Fruit fly (Drosophila melanogaster) whole organism, embryonic: ENCODE measurements around the gene CG42489.

ENCODE experiments used
- Asciz ChIP-seq: fragments of 200-800 bp; sonication (Bioruptor generic); optimal IDR thresholded peaks from 2 replicates; lab custom pipeline; 2017; ENCODE audit warnings: missing biosample characterization, mild to moderate bottlenecking, missing genetic modification characterization, missing genetic modification reagents
- Bdp1 ChIP-seq: fragments of 200-800 bp; sonication (Bioruptor generic); optimal IDR thresholded peaks from 3 replicates; lab custom pipeline; 2016; ENCODE audit warnings: missing biosample characterization, missing genetic modification characterization
- CG10147 ChIP-seq: fragments of 200-800 bp; sonication (Bioruptor generic); optimal IDR thresholded peaks from 2 replicates; lab custom pipeline; 2019; ENCODE audit warnings: missing biosample characterization, mild to moderate bottlenecking, missing genetic modification characterization, moderate library complexity
- CG10209 ChIP-seq: fragments of 200-800 bp; sonication (Bioruptor generic); optimal IDR thresholded peaks from 3 replicates; lab custom pipeline; 2017; ENCODE audit warnings: missing biosample characterization, mild to moderate bottlenecking, missing genetic modification characterization, missing genetic modification reagents
- CG13287 ChIP-seq: fragments of 200-800 bp; sonication (Bioruptor generic); IDR thresholded peaks from 2 replicates; pipeline ENCODE4 v1.3.6; 2022; ENCODE audit warnings: missing biosample characterization, missing genetic modification characterization; ENCODE audit not compliant: partially characterized antibody
- CG15011 ChIP-seq: fragments of 200-800 bp; sonication (Bioruptor generic); optimal IDR thresholded peaks from 3 replicates; lab custom pipeline; 2018; ENCODE audit warnings: missing biosample characterization, mild to moderate bottlenecking, missing genetic modification characterization
- CG17612 ChIP-seq: fragments of 200-800 bp; sonication (Bioruptor generic); IDR thresholded peaks from 2 replicates; pipeline ENCODE4 v1.3.6; 2022; ENCODE audit warnings: missing biosample characterization, missing genetic modification characterization
- CG18619 ChIP-seq: fragments of 200-800 bp; sonication (Bioruptor generic); optimal IDR thresholded peaks from 3 replicates; lab custom pipeline; 2017; ENCODE audit warnings: missing biosample characterization, mild to moderate bottlenecking, missing genetic modification characterization
- CG2712 ChIP-seq: fragments of 200-800 bp; optimal IDR thresholded peaks from 3 replicates; lab custom pipeline; 2019; ENCODE audit warnings: missing biosample characterization, mild to moderate bottlenecking, missing genetic modification characterization, moderate library complexity
- CG33557 ChIP-seq: fragments of 200-800 bp; sonication (Bioruptor generic); optimal IDR thresholded peaks from 2 replicates; lab custom pipeline; 2019; ENCODE audit warnings: missing biosample characterization, mild to moderate bottlenecking, missing genetic modification characterization, moderate library complexity
- CG34422 ChIP-seq: fragments of 200-800 bp; sonication (Bioruptor generic); IDR thresholded peaks from 3 replicates; pipeline ENCODE4 v1.3.6; 2022; ENCODE audit warnings: missing biosample characterization, missing genetic modification characterization
- CG42726 ChIP-seq: fragments of 200-800 bp; sonication (Bioruptor generic); IDR thresholded peaks from 2 replicates; pipeline ENCODE4 v1.3.6; 2022; ENCODE audit warnings: missing biosample characterization, missing genetic modification characterization; ENCODE audit not compliant: partially characterized antibody
- CG4360 ChIP-seq: fragments of 200-800 bp; sonication (Bioruptor generic); IDR thresholded peaks from 2 replicates; pipeline ENCODE4 v1.3.6; 2022; ENCODE audit warnings: missing biosample characterization, missing genetic modification characterization
- CG5245 ChIP-seq: fragments of 200-800 bp; sonication (Bioruptor generic); optimal IDR thresholded peaks from 3 replicates; lab custom pipeline; 2016; ENCODE audit warnings: missing biosample characterization, missing genetic modification characterization
- CG6683 ChIP-seq: fragments of 200-800 bp; sonication (Bioruptor generic); optimal IDR thresholded peaks from 2 replicates; lab custom pipeline; 2017; ENCODE audit warnings: missing biosample characterization, mild to moderate bottlenecking, missing genetic modification characterization, missing genetic modification reagents
- CG7357 ChIP-seq: fragments of 200-800 bp; sonication (Bioruptor generic); IDR thresholded peaks from 3 replicates; pipeline ENCODE4 v1.3.6; 2022; ENCODE audit warnings: missing biosample characterization, missing genetic modification characterization
- CG8290 ChIP-seq, 3 experiments: fragments of 200-800 bp; sonication (Bioruptor generic); optimal IDR thresholded peaks; 2 replicates each; lab custom pipeline; 2016 to 2019; ENCODE audit warnings: missing biosample characterization in 3 of 3, missing genetic modification characterization in 3 of 3, mild to moderate bottlenecking in 2 of 3, moderate library complexity in 1 of 3
- CG8388 ChIP-seq: fragments of 200-800 bp; sonication (Bioruptor generic); optimal IDR thresholded peaks from 2 replicates; lab custom pipeline; 2019; ENCODE audit warnings: missing biosample characterization, mild to moderate bottlenecking, missing genetic modification characterization, moderate library complexity
- CG8478 ChIP-seq: fragments of >200 bp; optimal IDR thresholded peaks from 2 replicates; lab custom pipeline; 2018
- CHES-1-like ChIP-seq: fragments of 200-800 bp; sonication (Bioruptor generic); optimal IDR thresholded peaks from 2 replicates; lab custom pipeline; 2016; ENCODE audit warnings: missing biosample characterization, missing genetic modification characterization
- D19B ChIP-seq: fragments of 200-800 bp; sonication (Bioruptor generic); optimal IDR thresholded peaks from 2 replicates; lab custom pipeline; 2017; ENCODE audit warnings: missing biosample characterization, mild to moderate bottlenecking, missing genetic modification characterization
- Dad ChIP-seq: fragments of 200-800 bp; sonication (Bioruptor generic); optimal IDR thresholded peaks from 3 replicates; lab custom pipeline; 2016; ENCODE audit warnings: missing biosample characterization, missing genetic modification characterization
- Hand ChIP-seq: fragments of 200-800 bp; sonication (Bioruptor generic); optimal IDR thresholded peaks from 2 replicates; lab custom pipeline; 2017; ENCODE audit warnings: mild to moderate bottlenecking, missing biosample characterization, missing genetic modification reagents, missing genetic modification characterization
- Kr ChIP-seq: fragments of 200-800 bp; sonication (Bioruptor generic); optimal IDR thresholded peaks from 2 replicates; lab custom pipeline; 2017; ENCODE audit warnings: missing biosample characterization, mild to moderate bottlenecking, missing genetic modification characterization
- MBD-R2 ChIP-seq: fragments of 200-800 bp; sonication (Bioruptor generic); IDR thresholded peaks from 2 replicates; pipeline ENCODE4 v1.3.6; 2022; ENCODE audit warnings: missing biosample characterization, missing genetic modification characterization
- Meics ChIP-seq: fragments of 200-800 bp; sonication (Bioruptor generic); optimal IDR thresholded peaks from 2 replicates; lab custom pipeline; 2017; ENCODE audit warnings: missing biosample characterization, mild to moderate bottlenecking, missing genetic modification characterization
- Nf-YB ChIP-seq: fragments of 200-800 bp; sonication (Bioruptor generic); optimal IDR thresholded peaks from 3 replicates; lab custom pipeline; 2019; ENCODE audit warnings: missing biosample characterization, mild to moderate bottlenecking, missing genetic modification characterization, moderate library complexity
- NfI ChIP-seq: fragments of 200-800 bp; sonication (Bioruptor generic); optimal IDR thresholded peaks from 3 replicates; lab custom pipeline; 2018; ENCODE audit warnings: missing biosample characterization, mild to moderate bottlenecking, missing genetic modification characterization, moderate library complexity
- Spps ChIP-seq: fragments of 200-800 bp; sonication (Bioruptor generic); optimal IDR thresholded peaks from 2 replicates; lab custom pipeline; 2018; ENCODE audit warnings: missing biosample characterization, mild to moderate bottlenecking, missing genetic modification characterization
- Sry-β ChIP-seq: fragments of 200-800 bp; sonication (Bioruptor generic); optimal IDR thresholded peaks from 2 replicates; lab custom pipeline; 2018; ENCODE audit warnings: missing biosample characterization, mild to moderate bottlenecking, missing genetic modification characterization, moderate library complexity
- Xbp1 ChIP-seq: fragments of 200-800 bp; sonication (Bioruptor generic); optimal IDR thresholded peaks from 3 replicates; lab custom pipeline; 2016; ENCODE audit warnings: missing biosample characterization, mild to moderate bottlenecking, missing genetic modification characterization
- abd-A ChIP-seq: fragments of 200-800 bp; sonication (Bioruptor generic); optimal IDR thresholded peaks from 3 replicates; lab custom pipeline; 2019; ENCODE audit warnings: missing biosample characterization, mild to moderate bottlenecking, missing genetic modification characterization, moderate library complexity
- bab2 ChIP-seq: fragments of 200-800 bp; sonication (Bioruptor generic); optimal IDR thresholded peaks from 2 replicates; lab custom pipeline; 2016; ENCODE audit warnings: missing biosample characterization, missing genetic modification characterization
- bcd ChIP-seq: fragments of 200-800 bp; sonication (Bioruptor generic); optimal IDR thresholded peaks from 2 replicates; lab custom pipeline; 2017; ENCODE audit warnings: missing biosample characterization, mild to moderate bottlenecking, missing genetic modification characterization
- dmrt11E ChIP-seq: fragments of 200-800 bp; sonication (Bioruptor generic); optimal IDR thresholded peaks from 3 replicates; lab custom pipeline; 2018; ENCODE audit warnings: missing biosample characterization, mild to moderate bottlenecking, missing genetic modification characterization, moderate library complexity
- eve ChIP-seq, 2 experiments: fragments of >200 bp; optimal IDR thresholded peaks; 2 replicates each; lab custom pipeline; 2017; ENCODE audit warnings: missing biosample characterization in 2 of 2, missing genetic modification characterization in 2 of 2
- fd3F ChIP-seq: fragments of 200-800 bp; sonication (Bioruptor generic); optimal IDR thresholded peaks from 2 replicates; lab custom pipeline; 2018; ENCODE audit warnings: missing biosample characterization, mild to moderate bottlenecking, missing genetic modification characterization, moderate library complexity
- fd96Cb ChIP-seq: fragments of 200-800 bp; sonication (Bioruptor generic); optimal IDR thresholded peaks from 2 replicates; lab custom pipeline; 2018; ENCODE audit warnings: missing biosample characterization, mild to moderate bottlenecking, missing genetic modification characterization, moderate library complexity
- gcm2 ChIP-seq: fragments of 200-800 bp; sonication (Bioruptor generic); optimal IDR thresholded peaks from 2 replicates; lab custom pipeline; 2016; ENCODE audit warnings: missing biosample characterization, missing genetic modification characterization
- gro ChIP-seq: fragments of 200-800 bp; sonication (Bioruptor generic); optimal IDR thresholded peaks from 2 replicates; lab custom pipeline; 2016; ENCODE audit warnings: missing biosample characterization, missing genetic modification characterization
- hth ChIP-seq: fragments of >200 bp; optimal IDR thresholded peaks from 2 replicates; lab custom pipeline; 2017; ENCODE audit warnings: inconsistent platforms
- lola ChIP-seq, 3 experiments: fragments of >200 bp in 2 of 3; fragments of 200-800 bp in 1 of 3; sonication (Bioruptor generic) in 1 of 3; optimal IDR thresholded peaks; 2 replicates each; lab custom pipeline; 2017 to 2019; ENCODE audit warnings: missing biosample characterization in 3 of 3, missing genetic modification characterization in 3 of 3, mild to moderate bottlenecking in 1 of 3, moderate library complexity in 1 of 3
- mam ChIP-seq: fragments of 200-800 bp; sonication (Bioruptor generic); optimal IDR thresholded peaks from 3 replicates; lab custom pipeline; 2016; ENCODE audit warnings: missing biosample characterization, missing genetic modification characterization
- pho ChIP-seq: fragments of 200-800 bp; sonication (Bioruptor generic); optimal IDR thresholded peaks from 2 replicates; lab custom pipeline; 2016; ENCODE audit warnings: missing biosample characterization, missing genetic modification characterization
- row ChIP-seq: fragments of 200-800 bp; sonication (Bioruptor generic); IDR thresholded peaks from 3 replicates; pipeline ENCODE4 v1.3.6; 2022; ENCODE audit warnings: missing biosample characterization, missing genetic modification characterization
- scrt ChIP-seq: fragments of 200-800 bp; sonication (Bioruptor generic); optimal IDR thresholded peaks from 2 replicates; lab custom pipeline; 2018; ENCODE audit warnings: missing biosample characterization, mild to moderate bottlenecking, missing genetic modification characterization, moderate library complexity
- slbo ChIP-seq: fragments of 200-800 bp; sonication (Bioruptor generic); IDR thresholded peaks from 2 replicates; pipeline ENCODE4 v1.3.6; 2022; ENCODE audit warnings: missing biosample characterization, missing genetic modification characterization
- sqz ChIP-seq: fragments of 200-800 bp; sonication (Bioruptor generic); optimal IDR thresholded peaks from 3 replicates; lab custom pipeline; 2018; ENCODE audit warnings: missing biosample characterization, mild to moderate bottlenecking, missing genetic modification characterization
- ssp ChIP-seq: fragments of 200-800 bp; sonication (Bioruptor generic); IDR thresholded peaks from 2 replicates; pipeline ENCODE4 v1.3.6; 2022; ENCODE audit warnings: missing biosample characterization, missing genetic modification characterization
- tna ChIP-seq: fragments of 200-800 bp; sonication (Bioruptor generic); IDR thresholded peaks from 2 replicates; pipeline ENCODE4 v1.3.6; 2022; ENCODE audit warnings: missing biosample characterization, missing genetic modification characterization; ENCODE audit not compliant: partially characterized antibody

CG42489 gene

dm6 chr3R:8642376-8642966 lies 12.1 kb downstream of the CG42489 start (continued):
- TF ChIP-seq CG4360, result no peak
- no peak for TF ChIP-seq Hand (GFP tag; lab: Kevin White, UChicago)
- TF ChIP-seq eve (GFP tag; optimal IDR thresholded peaks at IDR 0.05; lab: Kevin White, UChicago), result peak in 1 of 2 experiments; percentile 40
- TF ChIP-seq CG33557 (GFP tag; lab: Kevin White, UChicago), result no peak
- no peak for TF ChIP-seq mam
- TF ChIP-seq CG7357, result no peak
- no peak for TF ChIP-seq CG5245 (GFP tag; lab: Kevin White, UChicago)
- no peak for TF ChIP-seq MBD-R2 (GFP tag; lab: Robert Waterston, UW)
- no peak for TF ChIP-seq Sry-β (GFP tag; lab: Kevin White, UChicago)
- TF ChIP-seq Nf-YB (GFP tag; lab: Kevin White, UChicago), result no peak
- TF ChIP-seq CG10209 (GFP tag; lab: Kevin White, UChicago), result no peak
- no peak for TF ChIP-seq CG6683 (GFP tag; lab: Kevin White, UChicago)
- TF ChIP-seq CG17612 (GFP tag; lab: Robert Waterston, UW), result no peak
- no peak for TF ChIP-seq Kr (GFP tag; lab: Kevin White, UChicago)
- TF ChIP-seq CG13287 (GFP tag; lab: Robert Waterston, UW), result peak; percentile 22; the same call in 1 of the 2 replicates
- TF ChIP-seq Meics (GFP tag; lab: Kevin White, UChicago), result no peak
- no peak for TF ChIP-seq sqz (GFP tag; lab: Kevin White, UChicago)
- TF ChIP-seq lola (GFP tag; optimal IDR thresholded peaks at IDR 0.05; lab: Kevin White, UChicago), result no peak
- TF ChIP-seq CG8290 (GFP tag; optimal IDR thresholded peaks at IDR 0.05; lab: Kevin White, UChicago), result no peak
- no peak for TF ChIP-seq CG8290 (tag; optimal IDR thresholded peaks at IDR 0.05; lab: Kevin White, UChicago)
- TF ChIP-seq row (GFP tag; lab: Robert Waterston, UW), result no peak
- TF ChIP-seq CG34422 (GFP tag; lab: Robert Waterston, UW), result no peak
- TF ChIP-seq scrt (GFP tag; lab: Kevin White, UChicago), result no peak
- TF ChIP-seq dmrt11E (tag; lab: Kevin White, UChicago), result no peak
- no peak for TF ChIP-seq ssp
- TF ChIP-seq pho (GFP tag; lab: Kevin White, UChicago), result no peak
- TF ChIP-seq Dad, result no peak
- no peak for TF ChIP-seq bcd (GFP tag; lab: Kevin White, UChicago)
- no peak for TF ChIP-seq gro
- TF ChIP-seq Bdp1 (GFP tag; lab: Kevin White, UChicago), result peak; percentile 98
- TF ChIP-seq CG10147 (GFP tag; lab: Kevin White, UChicago), result no peak
- TF ChIP-seq tna (GFP tag; lab: Robert Waterston, UW), result peak; percentile 55
- TF ChIP-seq fd3F, result no peak
- TF ChIP-seq CG8478 (lab: Kevin White, UChicago), result no peak
- no peak for TF ChIP-seq abd-A (tag; lab: Kevin White, UChicago)
- no peak for TF ChIP-seq CG18619 (GFP tag; lab: Kevin White, UChicago)
- TF ChIP-seq fd96Cb (tag; lab: Kevin White, UChicago), result no peak
- TF ChIP-seq CG8388 (GFP tag; lab: Kevin White, UChicago), result no peak
- TF ChIP-seq CG2712, result no peak
- TF ChIP-seq hth, result no peak
- TF ChIP-seq NfI (GFP tag; lab: Kevin White, UChicago), result no peak
- TF ChIP-seq Asciz (GFP tag; lab: Kevin White, UChicago), result no peak
- TF ChIP-seq slbo (GFP tag; lab: Robert Waterston, UW), result no peak
- no peak for TF ChIP-seq D19B (GFP tag; lab: Kevin White, UChicago)
- TF ChIP-seq gcm2 (GFP tag; lab: Kevin White, UChicago), result no peak
- peak; percentile 42; the same call in 1 of the 2 replicates for TF ChIP-seq CG42726 (GFP tag; lab: Robert Waterston, UW)
- TF ChIP-seq Spps (tag; lab: Kevin White, UChicago), result no peak
- TF ChIP-seq CG15011, result no peak
- TF ChIP-seq CHES-1-like, result no peak
- TF ChIP-seq Xbp1, result no peak
- TF ChIP-seq bab2 (GFP tag; lab: Kevin White, UChicago), result no peak
